Fruit fly (Drosophila melanogaster) whole organism, pupa: Measurements from ENCODE around the gene CG8461.
A peak's percentile ranks its signal among the peaks of the same experiment; 100 is the strongest.

Experiments
- CG10348 ChIP-seq: fragments of 200-800 bp; sonication (Bioruptor generic); IDR thresholded peaks from 2 replicates; pipeline ENCODE4 v1.3.6; 2022; ENCODE audit warnings: missing biosample characterization, missing genetic modification characterization
- CG12605 ChIP-seq: fragments of 200-800 bp; sonication (Bioruptor generic); IDR thresholded peaks from 2 replicates; pipeline ENCODE4 v1.3.6; 2022; ENCODE audit warnings: missing biosample characterization, missing genetic modification characterization
- CG13204 ChIP-seq: fragments of 200-800 bp; sonication (Bioruptor generic); optimal IDR thresholded peaks from 2 replicates; lab custom pipeline; 2018; ENCODE audit warnings: missing biosample characterization, mild to moderate bottlenecking, missing genetic modification characterization, moderate library complexity
- CG14655 ChIP-seq: fragments of 200-800 bp; sonication (Bioruptor generic); optimal IDR thresholded peaks from 3 replicates; lab custom pipeline; 2017; ENCODE audit warnings: mild to moderate bottlenecking, missing biosample characterization, missing genetic modification reagents, missing genetic modification characterization
- CG15710 ChIP-seq: fragments of 200-800 bp; sonication (Bioruptor generic); optimal IDR thresholded peaks from 2 replicates; lab custom pipeline; 2018; ENCODE audit warnings: missing biosample characterization, mild to moderate bottlenecking, missing genetic modification characterization, moderate library complexity
- CG17806 ChIP-seq: fragments of 200-800 bp; sonication (Bioruptor generic); optimal IDR thresholded peaks from 2 replicates; lab custom pipeline; 2018; ENCODE audit warnings: missing biosample characterization, mild to moderate bottlenecking, missing genetic modification characterization, moderate library complexity
- CG32121 ChIP-seq: fragments of 200-800 bp; sonication (Bioruptor generic); IDR thresholded peaks from 2 replicates; pipeline ENCODE4 v1.3.6; 2022; ENCODE audit warnings: missing biosample characterization, missing genetic modification characterization
- CG34367 ChIP-seq: fragments of 200-800 bp; sonication (Bioruptor generic); optimal IDR thresholded peaks from 2 replicates; lab custom pipeline; 2018; ENCODE audit warnings: missing biosample characterization, mild to moderate bottlenecking, missing genetic modification characterization
- CG4496 ChIP-seq: fragments of 200-800 bp; sonication (Bioruptor generic); IDR thresholded peaks from 3 replicates; pipeline ENCODE4 v1.3.6; 2022; ENCODE audit warnings: missing biosample characterization, missing genetic modification characterization
- CG8159 ChIP-seq: fragments of 200-800 bp; sonication (Bioruptor generic); optimal IDR thresholded peaks from 3 replicates; lab custom pipeline; 2018; ENCODE audit warnings: missing biosample characterization, mild to moderate bottlenecking, missing genetic modification characterization, moderate library complexity
- CG8301 ChIP-seq: fragments of 200-800 bp; sonication (Bioruptor generic); optimal IDR thresholded peaks from 2 replicates; lab custom pipeline; 2018; ENCODE audit warnings: missing biosample characterization, mild to moderate bottlenecking, missing genetic modification characterization
- CG9948 ChIP-seq: fragments of 200-800 bp; sonication (Bioruptor generic); optimal IDR thresholded peaks from 2 replicates; lab custom pipeline; 2018; ENCODE audit warnings: missing biosample characterization, mild to moderate bottlenecking, missing genetic modification characterization, moderate library complexity
- D1 ChIP-seq: fragments of 200-800 bp; sonication (Bioruptor generic); optimal IDR thresholded peaks from 2 replicates; lab custom pipeline; 2018; ENCODE audit warnings: missing biosample characterization, mild to moderate bottlenecking, missing genetic modification characterization, moderate library complexity
- EcR ChIP-seq: fragments of 200-800 bp; sonication (Bioruptor generic); optimal IDR thresholded peaks from 3 replicates; lab custom pipeline; 2019; ENCODE audit warnings: missing biosample characterization, missing genetic modification characterization, mild to moderate bottlenecking, moderate library complexity, missing genetic modification reagents
- Ets98B ChIP-seq: fragments of 200-800 bp; sonication (Bioruptor generic); IDR thresholded peaks from 2 replicates; pipeline ENCODE4 v1.3.6; 2022; ENCODE audit warnings: missing biosample characterization, missing genetic modification characterization
- Pif1A ChIP-seq: fragments of 200-800 bp; sonication (Bioruptor generic); optimal IDR thresholded peaks from 3 replicates; lab custom pipeline; 2016; ENCODE audit warnings: missing biosample characterization, missing genetic modification characterization
- Pif1B ChIP-seq: fragments of 200-800 bp; sonication (Bioruptor generic); optimal IDR thresholded peaks from 3 replicates; lab custom pipeline; 2016; ENCODE audit warnings: missing biosample characterization, missing genetic modification characterization
- Snoo ChIP-seq: fragments of 200-800 bp; sonication (Bioruptor generic); optimal IDR thresholded peaks from 3 replicates; lab custom pipeline; 2017; ENCODE audit warnings: missing biosample characterization, mild to moderate bottlenecking, missing genetic modification characterization, inconsistent platforms
- fd96Ca ChIP-seq: fragments of 200-800 bp; sonication (Bioruptor generic); IDR thresholded peaks from 3 replicates; pipeline ENCODE4 v1.3.6; 2022; ENCODE audit warnings: missing biosample characterization, missing genetic modification characterization
- gl ChIP-seq: fragments of 200-800 bp; sonication (Bioruptor generic); optimal IDR thresholded peaks from 2 replicates; lab custom pipeline; 2018; ENCODE audit warnings: missing biosample characterization, mild to moderate bottlenecking, missing genetic modification characterization
- rn ChIP-seq: fragments of 200-800 bp; sonication (Bioruptor generic); IDR thresholded peaks from 2 replicates; pipeline ENCODE4 v1.3.6; 2022; ENCODE audit warnings: missing biosample characterization, missing genetic modification characterization

CG8461 gene

dm6 chr3R:14470630-14471029, 42.8 kb downstream of the CG8461 start:
- no peak for TF ChIP-seq EcR
- TF ChIP-seq Pif1B: peak; percentile 35
- peak; percentile 93 for TF ChIP-seq CG8301 (tag; lab: Kevin White, UChicago)
- peak; percentile 81 for TF ChIP-seq CG4496
- peak; percentile 48 for TF ChIP-seq CG9948
- TF ChIP-seq fd96Ca (GFP tag; lab: Robert Waterston, UW): peak; percentile 45; the same call in 1 of the 3 replicates
- TF ChIP-seq CG12605 (GFP tag; lab: Robert Waterston, UW): peak; percentile 34; the same call in 1 of the 2 replicates
- TF ChIP-seq CG17806 (tag; lab: Kevin White, UChicago): peak; percentile 30
- peak; percentile 77 for TF ChIP-seq CG32121 (GFP tag; lab: Robert Waterston, UW)
- no peak for TF ChIP-seq CG13204 (GFP tag; lab: Kevin White, UChicago)
- no peak for TF ChIP-seq Snoo
- no peak for TF ChIP-seq CG10348
- TF ChIP-seq Pif1A (GFP tag; lab: Kevin White, UChicago): peak; percentile 74
- peak; percentile 36 for TF ChIP-seq CG15710
- peak; percentile 92 for TF ChIP-seq CG14655 (GFP tag; lab: Kevin White, UChicago)
- peak; percentile 17 for TF ChIP-seq CG8159
- no peak for TF ChIP-seq gl
- TF ChIP-seq Ets98B: peak; percentile 80
- TF ChIP-seq rn (GFP tag; lab: Robert Waterston, UW): no peak; the same call in 1 of the 2 replicates
- peak; percentile 22 for TF ChIP-seq CG34367 (tag; lab: Kevin White, UChicago)
- TF ChIP-seq D1: no peak

- TF ChIP-seq rn (GFP tag; lab: Robert Waterston, UW) (0 out of 2 replicates have a peak, but pooled peaks have one; percentile 12), CG12605 (GFP tag; lab: Robert Waterston, UW) (peak; percentile 30; the same call in 1 of the 2 replicates), CG17806 (tag; lab: Kevin White, UChicago) (peak; percentile 61), CG9948 (peak; percentile 66), CG32121 (GFP tag; lab: Robert Waterston, UW) (peak; percentile 54; the same call in 1 of the 2 replicates), CG8301 (tag; lab: Kevin White, UChicago) (peak; percentile 82), CG13204 (GFP tag; lab: Kevin White, UChicago) (peak; percentile 16), CG34367 (tag; lab: Kevin White, UChicago) (peak; percentile 42), CG14655 (GFP tag; lab: Kevin White, UChicago) (peak; percentile 88), D1 (peak; percentile 19), CG15710 (peak; percentile 34), CG8159 (peak; percentile 49), fd96Ca (GFP tag; lab: Robert Waterston, UW) (peak; percentile 58; the same call in 1 of the 3 replicates), Snoo (no peak), Pif1B (peak; percentile 58), CG10348 (no peak), Pif1A (GFP tag; lab: Kevin White, UChicago) (peak; percentile 66), Ets98B (peak; percentile 56), EcR (no peak), gl (no peak), CG4496 (peak; percentile 78)
Observed at dm6 chr3R:14469724-14470123, 43.7 kb downstream of the CG8461 start.

DNA sequence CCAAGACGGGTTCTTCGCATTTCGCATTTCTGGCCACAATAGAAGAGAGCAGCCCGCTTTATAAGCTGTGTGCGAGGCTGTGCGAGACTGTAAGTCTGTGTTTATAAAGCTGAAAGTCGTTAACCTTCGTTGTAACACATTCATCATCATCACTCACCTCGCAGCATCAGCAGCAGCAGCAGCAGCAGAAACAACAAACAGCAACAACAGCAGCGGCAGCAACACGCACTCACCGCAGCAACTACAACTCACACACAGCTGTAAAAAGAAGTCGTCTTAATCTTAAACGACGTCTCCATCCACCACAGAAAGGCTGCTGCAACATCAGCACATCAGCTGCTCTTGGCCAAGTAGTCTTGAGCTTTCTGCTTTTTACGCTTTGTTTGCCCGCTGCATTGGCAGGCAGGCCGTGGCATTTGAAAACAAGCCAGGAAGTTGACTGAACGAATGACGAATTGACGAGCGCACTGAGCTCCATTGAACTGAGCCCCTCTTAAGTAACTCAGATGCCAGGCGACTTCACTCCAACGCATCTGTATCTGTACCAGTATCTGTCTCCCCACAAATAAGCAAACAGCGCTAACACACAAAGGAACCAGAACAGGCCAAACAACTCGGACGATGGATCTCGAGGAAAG, 44.7 kb downstream of the CG8461 start:
- no peak for TF ChIP-seq gl
- peak; percentile 78 for TF ChIP-seq EcR

DNA sequence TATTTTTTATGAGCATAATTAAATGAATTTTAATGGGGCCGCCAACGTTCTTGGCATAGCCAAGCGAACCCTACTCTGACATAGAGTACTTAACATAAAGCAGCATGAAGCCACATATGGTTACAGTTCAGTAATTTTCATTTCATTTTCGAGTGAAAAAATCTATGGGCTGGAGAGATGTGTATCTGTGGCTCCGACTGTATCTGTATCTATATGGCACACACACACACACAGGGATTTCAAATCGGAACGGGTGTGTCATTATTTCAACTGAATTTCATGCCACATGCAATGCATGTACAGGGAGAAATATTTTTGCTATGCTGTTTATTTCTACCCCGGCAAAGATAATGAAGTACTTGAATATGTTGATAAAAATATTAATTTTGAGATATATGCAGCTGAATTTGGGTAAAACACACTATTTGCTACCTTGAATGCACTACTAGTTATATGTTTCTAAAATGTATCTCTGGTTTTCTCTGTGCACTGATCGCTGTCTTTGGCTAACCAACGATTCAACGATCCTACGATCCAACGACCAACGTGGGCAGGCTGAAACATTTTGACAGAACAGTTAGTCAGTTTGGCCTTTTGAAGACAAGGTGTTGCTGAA, 46.1 kb downstream of the CG8461 start:
- no peak for TF ChIP-seq rn (GFP tag; lab: Robert Waterston, UW)
- no peak for TF ChIP-seq CG15710
- no peak for TF ChIP-seq CG32121 (GFP tag; lab: Robert Waterston, UW)
- no peak for TF ChIP-seq EcR
- no peak for TF ChIP-seq CG12605 (GFP tag; lab: Robert Waterston, UW)
- no peak for TF ChIP-seq Snoo
- peak; percentile 49 for TF ChIP-seq Ets98B
- no peak for TF ChIP-seq Pif1B
- no peak for TF ChIP-seq CG34367 (tag; lab: Kevin White, UChicago)
- no peak for TF ChIP-seq CG10348
- peak; percentile 40; the same call in 2 of the 3 replicates for TF ChIP-seq fd96Ca (GFP tag; lab: Robert Waterston, UW)
- no peak for TF ChIP-seq Pif1A (GFP tag; lab: Kevin White, UChicago)
- peak; percentile 47; the same call in 2 of the 3 replicates for TF ChIP-seq CG4496
- no peak for TF ChIP-seq CG8159
- no peak for TF ChIP-seq CG9948
- no peak for TF ChIP-seq CG13204 (GFP tag; lab: Kevin White, UChicago)
- peak; percentile 47 for TF ChIP-seq CG8301 (tag; lab: Kevin White, UChicago)
- TF ChIP-seq CG14655 (GFP tag; lab: Kevin White, UChicago): peak; percentile 27
- no peak for TF ChIP-seq gl
- no peak for TF ChIP-seq D1
- TF ChIP-seq CG17806 (tag; lab: Kevin White, UChicago): no peak
- TF ChIP-seq, all 21 proteins: peak for 5

- TF ChIP-seq CG4496 (no peak), D1 (no peak)
Observed at dm6 chr3R:14466312-14466711, 47.1 kb downstream of the CG8461 start.

DNA sequence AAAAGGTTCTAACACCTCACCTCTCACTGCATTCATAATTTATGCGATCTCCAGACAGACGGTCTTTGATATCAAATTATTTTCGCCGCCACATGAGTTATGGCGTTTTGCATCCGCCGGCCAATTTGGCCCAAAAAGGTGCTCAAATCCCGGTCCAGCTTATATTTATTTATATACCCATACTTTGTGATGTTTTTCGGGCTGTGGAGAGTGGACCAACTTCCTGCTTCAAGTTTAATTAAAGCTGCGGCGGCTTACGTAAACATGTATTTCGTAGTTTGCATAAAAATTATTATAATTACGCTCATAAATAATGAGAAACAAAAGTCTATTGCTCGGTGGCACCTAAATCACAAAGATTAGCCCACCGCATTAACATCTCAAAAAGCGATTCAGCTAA, 48.3 kb downstream of the CG8461 start:
- TF ChIP-seq Ets98B (no peak), CG32121 (GFP tag; lab: Robert Waterston, UW) (no peak), rn (GFP tag; lab: Robert Waterston, UW) (no peak), fd96Ca (GFP tag; lab: Robert Waterston, UW) (no peak), Pif1A (GFP tag; lab: Kevin White, UChicago) (no peak), gl (no peak), CG8301 (tag; lab: Kevin White, UChicago) (no peak), CG34367 (tag; lab: Kevin White, UChicago) (no peak), EcR (no peak), CG13204 (GFP tag; lab: Kevin White, UChicago) (no peak), CG10348 (no peak)
